Worm (Caenorhabditis elegans) whole organism, young adult: ENCODE results near the gene tag-131.

Experiments
- B0019.2 ChIP-seq: fragments of 200-800 bp; sonication (Bioruptor generic); conservative IDR thresholded peaks from 2 replicates; pipeline ENCODE4 v1.3.6; 2022; ENCODE audit warnings: missing genetic modification reagents, missing genetic modification characterization, missing compliant biosample characterization
- B0035.1 ChIP-seq: sonication (generic microtip); optimal IDR thresholded peaks from 2 replicates; lab custom pipeline; 2016; ENCODE audit warnings: missing genetic modification characterization, mild to moderate bottlenecking, missing compliant biosample characterization, missing genotype, missing genetic modification reagents
- B0261.1 ChIP-seq: sonication (generic microtip); optimal IDR thresholded peaks from 2 replicates; lab custom pipeline; 2016; ENCODE audit warnings: mild to moderate bottlenecking, missing genetic modification characterization, moderate library complexity, missing compliant biosample characterization
- C06A6.2 ChIP-seq: fragments of 200-800 bp; sonication (Bioruptor generic); conservative IDR thresholded peaks from 2 replicates; pipeline ENCODE4 v1.3.6; 2022; ENCODE audit warnings: missing genetic modification characterization, missing compliant biosample characterization
- C17E4.6 ChIP-seq: fragments of 200-800 bp; sonication (Bioruptor generic); IDR thresholded peaks from 2 replicates; pipeline ENCODE4 v1.3.6; 2022; ENCODE audit warnings: missing genetic modification reagents, missing genetic modification characterization, missing compliant biosample characterization
- D2030.7 ChIP-seq: fragments of 200-800 bp; sonication (Bioruptor generic); IDR thresholded peaks from 2 replicates; pipeline ENCODE4 v1.3.6; 2022; ENCODE audit warnings: missing genetic modification reagents, missing genetic modification characterization, missing compliant biosample characterization
- F39B2.1 ChIP-seq: fragments of 200-800 bp; sonication (Bioruptor generic); IDR thresholded peaks from 2 replicates; pipeline ENCODE4 v1.3.6; 2022; ENCODE audit warnings: missing genetic modification reagents, missing genetic modification characterization, missing compliant biosample characterization
- K12H6.12 ChIP-seq: fragments of 200-800 bp; sonication (Bioruptor generic); optimal IDR thresholded peaks from 2 replicates; lab custom pipeline; 2018; ENCODE audit warnings: mild to moderate bottlenecking, missing genetic modification characterization, missing compliant biosample characterization
- T07F8.4 ChIP-seq: sonication (generic microtip); optimal IDR thresholded peaks from 2 replicates; lab custom pipeline; 2016; ENCODE audit warnings: mild to moderate bottlenecking, missing genetic modification characterization, moderate library complexity, missing compliant biosample characterization
- Y79H2A.3 ChIP-seq: fragments of 200-800 bp; sonication (Bioruptor generic); conservative IDR thresholded peaks from 2 replicates; pipeline ENCODE4 v1.3.6; 2022; ENCODE audit warnings: missing genetic modification reagents, missing genetic modification characterization, missing compliant biosample characterization
- Y95B8A.8 ChIP-seq: fragments of 200-800 bp; sonication (Bioruptor generic); IDR thresholded peaks from 2 replicates; pipeline ENCODE4 v1.3.6; 2022; ENCODE audit warnings: missing genetic modification reagents, missing genetic modification characterization, missing compliant biosample characterization
- ZK185.1 ChIP-seq: sonication (generic microtip); optimal IDR thresholded peaks from 2 replicates; lab custom pipeline; 2016; ENCODE audit warnings: mild to moderate bottlenecking, missing genetic modification characterization, missing compliant biosample characterization; ENCODE audit not compliant: poor library complexity, severe bottlenecking
- ama-1 ChIP-seq, 3 experiments: fragments of 150-350 bp in 1 of 3; sonication (generic microtip) in 2 of 3; optimal IDR thresholded peaks; 2 replicates each; lab custom pipeline; 2014 to 2018; ENCODE audit warnings: missing biosample characterization in 2 of 3, missing genetic modification characterization in 2 of 3, missing genetic modification reagents in 2 of 3
- aptf-2 ChIP-seq: fragments of 200-800 bp; sonication (Bioruptor generic); conservative IDR thresholded peaks from 2 replicates; pipeline ENCODE4 v1.3.6; 2022; ENCODE audit warnings: missing genetic modification reagents, missing genetic modification characterization, missing compliant biosample characterization
- aptf-3 ChIP-seq: fragments of 200-800 bp; sonication (Bioruptor generic); IDR thresholded peaks from 2 replicates; pipeline ENCODE4 v1.3.6; 2022; ENCODE audit warnings: missing genetic modification characterization, missing compliant biosample characterization
- atf-7 ChIP-seq: sonication (generic microtip); optimal IDR thresholded peaks from 2 replicates; lab custom pipeline; 2017; ENCODE audit warnings: mild to moderate bottlenecking, missing genetic modification characterization, missing compliant biosample characterization
- attf-3 ChIP-seq: fragments of 200-800 bp; sonication (Bioruptor generic); conservative IDR thresholded peaks from 2 replicates; pipeline ENCODE4 v1.3.6; 2022; ENCODE audit warnings: missing genetic modification reagents, missing genetic modification characterization, missing compliant biosample characterization
- attf-5 ChIP-seq: fragments of 200-800 bp; sonication (Bioruptor generic); optimal IDR thresholded peaks from 2 replicates; lab custom pipeline; 2018; ENCODE audit warnings: mild to moderate bottlenecking, missing genetic modification characterization, missing compliant biosample characterization
- attf-6 ChIP-seq: fragments of 200-800 bp; sonication (Bioruptor generic); IDR thresholded peaks from 2 replicates; pipeline ENCODE4 v1.3.6; 2022; ENCODE audit warnings: missing genetic modification reagents, missing genetic modification characterization, missing compliant biosample characterization
- ccch-3 ChIP-seq: fragments of 200-800 bp; sonication (Bioruptor generic); optimal IDR thresholded peaks from 2 replicates; lab custom pipeline; 2018; ENCODE audit warnings: mild to moderate bottlenecking, missing genetic modification characterization, missing compliant biosample characterization
- cebp-2 ChIP-seq: fragments of 200-800 bp; sonication (Bioruptor generic); IDR thresholded peaks from 2 replicates; pipeline ENCODE4 v1.3.6; 2022; ENCODE audit warnings: missing genetic modification characterization, missing compliant biosample characterization
- ceh-100 ChIP-seq: fragments of 200-800 bp; sonication (Bioruptor generic); IDR thresholded peaks from 2 replicates; pipeline ENCODE4 v1.3.6; 2022; ENCODE audit warnings: missing genetic modification reagents, missing genetic modification characterization, missing compliant biosample characterization
- ceh-27 ChIP-seq: fragments of 200-800 bp; sonication (Bioruptor generic); optimal IDR thresholded peaks from 2 replicates; lab custom pipeline; 2018; ENCODE audit warnings: mild to moderate bottlenecking, missing genetic modification characterization, moderate library complexity, missing compliant biosample characterization
- ceh-40 ChIP-seq: fragments of 200-800 bp; sonication (Bioruptor generic); IDR thresholded peaks from 2 replicates; pipeline ENCODE4 v1.3.6; 2022; ENCODE audit warnings: missing genetic modification characterization, missing compliant biosample characterization
- ceh-58 ChIP-seq: fragments of 200-800 bp; sonication (Bioruptor generic); IDR thresholded peaks from 2 replicates; pipeline ENCODE4 v1.3.6; 2022; ENCODE audit warnings: missing genetic modification characterization, missing compliant biosample characterization
- chd-7 ChIP-seq: sonication (generic microtip); optimal IDR thresholded peaks from 2 replicates; lab custom pipeline; 2016; ENCODE audit warnings: mild to moderate bottlenecking, missing genetic modification characterization, moderate library complexity, missing compliant biosample characterization
- die-1 ChIP-seq: sonication (generic microtip); optimal IDR thresholded peaks from 2 replicates; lab custom pipeline; 2016; ENCODE audit warnings: missing genotype, mild to moderate bottlenecking, missing genetic modification characterization, missing compliant biosample characterization
- dpl-1 ChIP-seq: fragments of 150-350 bp; optimal IDR thresholded peaks from 2 replicates; lab custom pipeline; 2014; ENCODE audit warnings: missing biosample characterization, missing genetic modification reagents, missing genetic modification characterization
- gei-17 ChIP-seq: fragments of 200-800 bp; sonication (Bioruptor generic); optimal IDR thresholded peaks from 2 replicates; lab custom pipeline; 2018; ENCODE audit warnings: mild to moderate bottlenecking, missing genetic modification characterization, missing compliant biosample characterization
- hmg-1.2 ChIP-seq: fragments of 200-800 bp; sonication (Bioruptor generic); IDR thresholded peaks from 2 replicates; pipeline ENCODE4 v1.3.6; 2022; ENCODE audit warnings: missing genetic modification reagents, missing genetic modification characterization, missing compliant biosample characterization
- lag-1 ChIP-seq: fragments of 200-800 bp; sonication (Bioruptor generic); IDR thresholded peaks from 2 replicates; pipeline ENCODE4 v1.3.6; 2022; ENCODE audit warnings: missing genetic modification reagents, missing genetic modification characterization, missing compliant biosample characterization
- let-526 ChIP-seq: fragments of 200-800 bp; sonication (Bioruptor generic); IDR thresholded peaks from 2 replicates; pipeline ENCODE4 v1.3.6; 2022; ENCODE audit warnings: missing genetic modification reagents, missing genetic modification characterization, missing compliant biosample characterization
- lir-1 ChIP-seq: fragments of 200-800 bp; sonication (Bioruptor generic); conservative IDR thresholded peaks from 2 replicates; pipeline ENCODE4 v1.3.6; 2022; ENCODE audit warnings: missing genetic modification reagents, missing genetic modification characterization, missing compliant biosample characterization
- mcd-1 ChIP-seq: fragments of 200-800 bp; sonication (Bioruptor generic); IDR thresholded peaks from 2 replicates; pipeline ENCODE4 v1.3.6; 2022; ENCODE audit warnings: missing genetic modification reagents, missing genetic modification characterization, missing compliant biosample characterization
- mel-28 ChIP-seq: sonication (generic microtip); optimal IDR thresholded peaks from 2 replicates; lab custom pipeline; 2016; ENCODE audit warnings: borderline replicate concordance, mild to moderate bottlenecking, missing genetic modification characterization, missing compliant biosample characterization
- mxl-1 ChIP-seq: sonication (generic microtip); optimal IDR thresholded peaks from 2 replicates; lab custom pipeline; 2016; ENCODE audit warnings: missing genetic modification characterization, missing compliant biosample characterization
- nfya-1 ChIP-seq: sonication (generic microtip); optimal IDR thresholded peaks from 2 replicates; lab custom pipeline; 2017; ENCODE audit warnings: antibody characterized with exemption, missing compliant biosample characterization, missing genetic modification characterization, borderline replicate concordance; ENCODE audit not compliant: insufficient read depth
- nfyb-1 ChIP-seq: fragments of 200-800 bp; sonication (Bioruptor generic); IDR thresholded peaks from 2 replicates; pipeline ENCODE4 v1.3.6; 2022; ENCODE audit warnings: missing genetic modification reagents, missing genetic modification characterization, missing compliant biosample characterization
- nhr-179 ChIP-seq: sonication (generic microtip); optimal IDR thresholded peaks from 2 replicates; lab custom pipeline; 2016; ENCODE audit warnings: mild to moderate bottlenecking, missing genetic modification characterization, missing compliant biosample characterization
- nhr-80 ChIP-seq: sonication (generic microtip); optimal IDR thresholded peaks from 2 replicates; lab custom pipeline; 2016; ENCODE audit warnings: missing genetic modification characterization, missing compliant biosample characterization
- nhr-90 ChIP-seq: sonication (generic microtip); optimal IDR thresholded peaks from 2 replicates; lab custom pipeline; 2016; ENCODE audit warnings: missing genotype, mild to moderate bottlenecking, missing genetic modification characterization, missing compliant biosample characterization
- rcor-1 ChIP-seq: fragments of 200-800 bp; sonication (Bioruptor generic); IDR thresholded peaks from 2 replicates; pipeline ENCODE4 v1.3.6; 2022; ENCODE audit warnings: missing genetic modification reagents, missing genetic modification characterization, missing compliant biosample characterization
- repo-1 ChIP-seq: sonication (generic microtip); optimal IDR thresholded peaks from 2 replicates; lab custom pipeline; 2017; ENCODE audit warnings: mild to moderate bottlenecking, missing genetic modification characterization, missing compliant biosample characterization
- sdz-38 ChIP-seq: sonication (generic microtip); optimal IDR thresholded peaks from 2 replicates; lab custom pipeline; 2016; ENCODE audit warnings: missing genotype, missing genetic modification characterization, missing compliant biosample characterization
- snpc-3.4 ChIP-seq: sonication (generic microtip); optimal IDR thresholded peaks from 2 replicates; lab custom pipeline; 2017; ENCODE audit warnings: missing genetic modification characterization, mild to moderate bottlenecking, missing compliant biosample characterization, antibody characterized with exemption, moderate library complexity, missing genotype, missing genetic modification reagents
- snpc-4 ChIP-seq, 5 experiments: fragments of 150-350 bp in 1 of 5; sonication (generic microtip) in 4 of 5; optimal IDR thresholded peaks; 2 replicates each; lab custom pipeline; 2014 to 2018; ENCODE audit warnings: missing genetic modification characterization in 5 of 5, missing biosample characterization in 3 of 5, antibody characterized with exemption in 2 of 5, mild to moderate bottlenecking in 2 of 5, missing compliant biosample characterization in 2 of 5, missing genotype in 2 of 5, moderate library complexity in 2 of 5, missing genetic modification reagents in 1 of 5
- tlf-1 ChIP-seq: fragments of 200-800 bp; sonication (Bioruptor generic); optimal IDR thresholded peaks from 2 replicates; lab custom pipeline; 2018; ENCODE audit warnings: mild to moderate bottlenecking, missing genetic modification characterization, missing compliant biosample characterization
- zim-3 ChIP-seq: sonication (generic microtip); optimal IDR thresholded peaks from 2 replicates; lab custom pipeline; 2017; ENCODE audit warnings: mild to moderate bottlenecking, missing genetic modification characterization, moderate library complexity, missing compliant biosample characterization

The tag-131 gene

DNA sequence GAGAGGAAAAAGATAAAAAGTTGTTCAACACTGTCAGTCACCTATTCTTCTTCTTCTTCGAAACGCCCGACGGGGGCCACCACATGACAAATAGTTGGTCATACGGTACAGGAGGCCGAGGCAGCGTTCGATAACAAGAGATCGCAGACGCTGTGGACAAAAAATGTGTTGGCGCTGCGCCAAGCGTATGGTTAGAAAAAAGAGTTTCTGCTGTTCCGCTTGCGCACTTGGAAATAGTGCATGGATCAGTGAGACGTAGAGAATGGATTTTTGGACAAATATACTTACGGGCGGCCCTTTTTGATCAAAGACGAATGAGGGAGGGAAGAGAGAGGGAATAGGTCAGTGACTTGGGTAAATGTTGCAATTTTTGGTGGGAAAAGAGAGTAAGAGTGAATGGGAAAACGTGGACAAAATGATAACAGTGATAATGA is 32.8 kb upstream of the tag-131 start (continued):
- TF ChIP-seq attf-6 (GFP tag; lab: Robert Waterston, UW): no peak
- no peak for TF ChIP-seq C17E4.6 (GFP tag; lab: Robert Waterston, UW)
- peak; percentile 68; the same call in 1 of the 2 replicates for TF ChIP-seq nfyb-1
- TF ChIP-seq mcd-1 (GFP tag; lab: Robert Waterston, UW): peak; percentile 61
- TF ChIP-seq Y95B8A.8 (GFP tag; lab: Robert Waterston, UW): no peak
- no peak for TF ChIP-seq cebp-2 (GFP tag; lab: Robert Waterston, UW)
- TF ChIP-seq ceh-27: peak; percentile 51
- no peak for TF ChIP-seq zim-3 (tag; lab: Kevin White, UChicago)
- no peak for TF ChIP-seq repo-1
- TF ChIP-seq dpl-1: no peak
- no peak for TF ChIP-seq ceh-100 (GFP tag; lab: Robert Waterston, UW)
- no peak for TF ChIP-seq K12H6.12 (tag; lab: Kevin White, UChicago)
- TF ChIP-seq C06A6.2 (GFP tag; lab: Robert Waterston, UW): no peak; the same call in 1 of the 2 replicates
- TF ChIP-seq let-526 (GFP tag; lab: Robert Waterston, UW): 0 out of 2 replicates have a peak, but pooled peaks have one; percentile 60
- no peak for TF ChIP-seq ccch-3
- TF ChIP-seq B0019.2 (GFP tag; lab: Robert Waterston, UW): no peak
- TF ChIP-seq aptf-2 (GFP tag; lab: Robert Waterston, UW): no peak
- TF ChIP-seq T07F8.4 (tag; lab: Kevin White, UChicago): no peak
- TF ChIP-seq mel-28 (tag; lab: Kevin White, UChicago): no peak
- TF ChIP-seq hmg-1.2 (GFP tag; lab: Robert Waterston, UW): peak; percentile 83
- TF ChIP-seq ZK185.1 (tag; lab: Kevin White, UChicago): no peak
- TF ChIP-seq nhr-179 (tag; lab: Kevin White, UChicago): no peak
- TF ChIP-seq tlf-1: no peak
- no peak for TF ChIP-seq attf-3 (GFP tag; lab: Robert Waterston, UW)
- TF ChIP-seq nhr-90 (tag; lab: Kevin White, UChicago): peak; percentile 54
- TF ChIP-seq chd-7: peak; percentile 51
- TF ChIP-seq F39B2.1 (GFP tag; lab: Robert Waterston, UW): no peak
- no peak for TF ChIP-seq ceh-58 (GFP tag; lab: Robert Waterston, UW)
- no peak for TF ChIP-seq Y79H2A.3 (GFP tag; lab: Robert Waterston, UW)
- TF ChIP-seq lag-1: no peak
- peak; percentile 25 for TF ChIP-seq die-1 (tag; lab: Kevin White, UChicago)
- no peak for TF ChIP-seq ceh-40 (GFP tag; lab: Robert Waterston, UW)
- no peak for TF ChIP-seq mxl-1
- no peak for TF ChIP-seq B0035.1 (tag; lab: Kevin White, UChicago)
- TF ChIP-seq atf-7 (tag; lab: Kevin White, UChicago): peak; percentile 77
- no peak for TF ChIP-seq ama-1 (optimal IDR thresholded peaks at IDR 0.05; lab: Kevin White, UChicago)
- TF ChIP-seq ama-1 (GFP tag; optimal IDR thresholded peaks at IDR 0.05; lab: Kevin White, UChicago): no peak
- TF ChIP-seq attf-5: peak; percentile 85
- no peak for TF ChIP-seq aptf-3
- TF ChIP-seq gei-17 (GFP tag; lab: Kevin White, UChicago): peak; percentile 36
- TF ChIP-seq rcor-1 (GFP tag; lab: Robert Waterston, UW): 0 out of 2 replicates have a peak, but pooled peaks have one; percentile 10
- no peak for TF ChIP-seq snpc-3.4 (tag; lab: Kevin White, UChicago)
- no peak for TF ChIP-seq nfya-1
- peak; percentile 88 for TF ChIP-seq nhr-80 (tag; lab: Kevin White, UChicago)
- TF ChIP-seq sdz-38 (tag; lab: Kevin White, UChicago): no peak
- no peak for TF ChIP-seq B0261.1 (tag; lab: Kevin White, UChicago)
- no peak for TF ChIP-seq snpc-4 (GFP tag; optimal IDR thresholded peaks at IDR 0.05; lab: Kevin White, UChicago)
- peak in 3 of 4 experiments; percentile 20 to 57 (median 52) for TF ChIP-seq snpc-4 (tag; optimal IDR thresholded peaks at IDR 0.05; lab: Kevin White, UChicago)
- no peak for TF ChIP-seq D2030.7
- 0 out of 2 replicates have a peak, but pooled peaks have one; percentile 29 for TF ChIP-seq lir-1
